Fruit fly (Drosophila melanogaster): ENCODE data around the gene MCU.

dm6 chr3L:6512284-6512683 is 38.3 kb upstream of the MCU start:
- no peak for TF ChIP-seq Pif1A (GFP tag; optimal IDR thresholded peaks at IDR 0.05)
- TF ChIP-seq CG8301 (tag; optimal IDR thresholded peaks at IDR 0.05), result no peak
- no peak for TF ChIP-seq CG10348 (GFP tag; IDR thresholded peaks at IDR 0.05)
- TF ChIP-seq EcR (GFP tag; optimal IDR thresholded peaks at IDR 0.05), result no peak
- no peak for TF ChIP-seq CG32121 (GFP tag; IDR thresholded peaks at IDR 0.05)
- TF ChIP-seq Pif1B (GFP tag; optimal IDR thresholded peaks at IDR 0.05), result no peak
- TF ChIP-seq CG15710 (tag; optimal IDR thresholded peaks at IDR 0.05), result no peak
- TF ChIP-seq Snoo (tag; optimal IDR thresholded peaks at IDR 0.05), result no peak
- no peak for TF ChIP-seq D1 (tag; optimal IDR thresholded peaks at IDR 0.05)
- TF ChIP-seq CG13204 (GFP tag; optimal IDR thresholded peaks at IDR 0.05), result no peak
- TF ChIP-seq CG17806 (tag; optimal IDR thresholded peaks at IDR 0.05), result no peak

Measured in whole organism, pupa.